Fruit fly (Drosophila melanogaster): ENCODE data around the gene CG5096.

dm6 chr2L:10344029-10344606 is 37.9 kb upstream of the CG5096 start, which contains the start of gene Frmd5:
- no peak for TF ChIP-seq Eip78C (GFP tag)
- TF ChIP-seq eg (GFP tag; IDR thresholded peaks at IDR 0.05), result no peak
- TF ChIP-seq CG6276 (GFP tag; optimal IDR thresholded peaks at IDR 0.05), result no peak
- no peak for TF ChIP-seq esn (GFP tag; optimal IDR thresholded peaks at IDR 0.05)
- TF ChIP-seq acj6 (GFP tag; optimal IDR thresholded peaks at IDR 0.05), result no peak
- no peak for TF ChIP-seq CG31627 (GFP tag; optimal IDR thresholded peaks at IDR 0.05)
- TF ChIP-seq CG8319 (GFP tag; optimal IDR thresholded peaks at IDR 0.05), result no peak
- TF ChIP-seq CG11902 (GFP tag; optimal IDR thresholded peaks at IDR 0.05), result no peak
- no peak for TF ChIP-seq CG1621 (tag; optimal IDR thresholded peaks at IDR 0.05)
- TF ChIP-seq CG34406 (GFP tag; optimal IDR thresholded peaks at IDR 0.05), result no peak
